Fruit fly (Drosophila melanogaster): ENCODE measurements around the gene Nepl8.

dm6 chr2L:16458385-16458784 lies 29.6 kb upstream of the Nepl8 start:
- TF ChIP-seq CG8478 (optimal IDR thresholded peaks at IDR 0.05) (no peak), CTCF (optimal IDR thresholded peaks at IDR 0.05) (no peak)

All from S2 (cell line).